Fruit fly (Drosophila melanogaster): ENCODE data around the gene CG14042.
A peak's percentile ranks its signal among the peaks of the same experiment; 100 is the strongest.

Gene CG14042

dm6 chr2L:4997401-4998259 lies 39.9 kb upstream of the CG14042 start (continued):
- peak; percentile 94 for TF ChIP-seq CG10274 (GFP tag; optimal IDR thresholded peaks at IDR 0.05)
- TF ChIP-seq org-1 (GFP tag; optimal IDR thresholded peaks at IDR 0.05) = peak; percentile 98
- TF ChIP-seq Fer3 (tag; optimal IDR thresholded peaks at IDR 0.05) = peak; percentile 99
- TF ChIP-seq vfl (GFP tag; optimal IDR thresholded peaks at IDR 0.05) = peak; percentile 98
- peak; percentile 99 for TF ChIP-seq CG17829 (tag; optimal IDR thresholded peaks at IDR 0.05)
- TF ChIP-seq CG4404 (GFP tag; IDR thresholded peaks at IDR 0.05) = peak; percentile 98
- TF ChIP-seq CG11560 (tag; IDR thresholded peaks at IDR 0.05) = peak; percentile 94
- TF ChIP-seq z (GFP tag; IDR thresholded peaks at IDR 0.05) = peak; percentile 84
- TF ChIP-seq ttk (GFP tag; IDR thresholded peaks at IDR 0.05) = peak; percentile 99
- peak; percentile 99 for TF ChIP-seq Hr3 (GFP tag; optimal IDR thresholded peaks at IDR 0.05)
- peak; percentile 99 for TF ChIP-seq ATbp (GFP tag; optimal IDR thresholded peaks at IDR 0.05)
- no peak for TF ChIP-seq CG15479 (GFP tag; optimal IDR thresholded peaks at IDR 0.05)
- TF ChIP-seq crc (GFP tag; optimal IDR thresholded peaks at IDR 0.05) = peak; percentile 99
- TF ChIP-seq zen (tag; optimal IDR thresholded peaks at IDR 0.05) = peak; percentile 98
- peak; percentile 98 to 99 for TF ChIP-seq Pdp1 (GFP tag; optimal IDR thresholded peaks at IDR 0.05)
- TF ChIP-seq Awh (GFP tag; IDR thresholded peaks at IDR 0.05) = peak; percentile 99
- peak; percentile 85 for TF ChIP-seq MESR4 (GFP tag; optimal IDR thresholded peaks at IDR 0.05)
- peak; percentile 98 for TF ChIP-seq CG3407 (GFP tag; optimal IDR thresholded peaks at IDR 0.05)
- TF ChIP-seq Atf6 (GFP tag; IDR thresholded peaks at IDR 0.05) = peak; percentile 99
- TF ChIP-seq bbx (GFP tag; IDR thresholded peaks at IDR 0.05; ENCODE audit: partially characterized antibody) = peak; percentile 63
- peak; percentile 99 for TF ChIP-seq CG11456 (GFP tag; IDR thresholded peaks at IDR 0.05)
- TF ChIP-seq amos (GFP tag; IDR thresholded peaks at IDR 0.05; ENCODE audit: partially characterized antibody) = no peak
- TF ChIP-seq B-H1 (GFP tag; IDR thresholded peaks at IDR 0.05) = peak; percentile 99
- no peak for TF ChIP-seq sc (optimal IDR thresholded peaks at IDR 0.05)
- TF ChIP-seq sc (GFP tag; optimal IDR thresholded peaks at IDR 0.05) = peak; percentile 99
- TF ChIP-seq CG17612 (GFP tag; IDR thresholded peaks at IDR 0.05) = peak; percentile 98
- peak; percentile 88 for TF ChIP-seq exex (tag; optimal IDR thresholded peaks at IDR 0.05)
- TF ChIP-seq Dek (tag; optimal IDR thresholded peaks at IDR 0.05) = peak; percentile 98
- TF ChIP-seq CG14050 (GFP tag; IDR thresholded peaks at IDR 0.05) = peak; percentile 99
- peak; percentile 91 for TF ChIP-seq CG15073 (GFP tag; optimal IDR thresholded peaks at IDR 0.05)
- peak; percentile 99 for TF ChIP-seq CG7786 (GFP tag; optimal IDR thresholded peaks at IDR 0.05)
- TF ChIP-seq CG15601 (tag; optimal IDR thresholded peaks at IDR 0.05) = peak; percentile 98
- TF ChIP-seq Doc3 (GFP tag; IDR thresholded peaks at IDR 0.05; ENCODE audit: partially characterized antibody) = no peak; the same call in 2 of the 3 replicates
- TF ChIP-seq CG2202 (tag; optimal IDR thresholded peaks at IDR 0.05) = peak; percentile 99
- peak; percentile 99 for TF ChIP-seq CG8944 (GFP tag; optimal IDR thresholded peaks at IDR 0.05)
- peak; percentile 99 for TF ChIP-seq HHEX (GFP tag; optimal IDR thresholded peaks at IDR 0.05)
- peak; percentile 98 for TF ChIP-seq CG12236 (GFP tag; optimal IDR thresholded peaks at IDR 0.05)
- TF ChIP-seq tx (GFP tag; optimal IDR thresholded peaks at IDR 0.05) = peak; percentile 99
- TF ChIP-seq sens-2 (GFP tag; IDR thresholded peaks at IDR 0.05) = peak; percentile 99
- peak; percentile 99 for TF ChIP-seq CG2889 (GFP tag; IDR thresholded peaks at IDR 0.05)
- TF ChIP-seq Nf-YC (tag; optimal IDR thresholded peaks at IDR 0.05) = peak; percentile 92
- TF ChIP-seq CG8478 (optimal IDR thresholded peaks at IDR 0.05) = peak; percentile 94
- TF ChIP-seq Poxn (GFP tag; IDR thresholded peaks at IDR 0.05) = peak; percentile 96
- TF ChIP-seq CG3281 (GFP tag; optimal IDR thresholded peaks at IDR 0.05) = peak; percentile 99
- peak; percentile 99 for TF ChIP-seq Rx (GFP tag; IDR thresholded peaks at IDR 0.05)
- TF ChIP-seq cato (GFP tag; optimal IDR thresholded peaks at IDR 0.05; ENCODE audit: borderline replicate concordance) = peak; percentile 99
- peak; percentile 99 for TF ChIP-seq zfh2 (GFP tag; optimal IDR thresholded peaks at IDR 0.05)
- peak; percentile 99 for TF ChIP-seq gce (GFP tag; IDR thresholded peaks at IDR 0.05)
- peak; percentile 99 for TF ChIP-seq Antp (GFP tag; optimal IDR thresholded peaks at IDR 0.05)
- TF ChIP-seq usp (GFP tag; optimal IDR thresholded peaks at IDR 0.05) = no peak
